Fruit fly (Drosophila melanogaster) whole organism, embryonic: ENCODE measurements around the gene bib.
A peak's percentile ranks its signal among the peaks of the same experiment; 100 is the strongest.

Experiments used
- Aef1 ChIP-seq: fragments of 200-800 bp; sonication (Bioruptor generic); IDR thresholded peaks from 3 replicates; pipeline ENCODE4 v1.3.6; 2022; ENCODE audit warnings: missing biosample characterization, missing genetic modification characterization
- CG10147 ChIP-seq: fragments of 200-800 bp; sonication (Bioruptor generic); optimal IDR thresholded peaks from 2 replicates; lab custom pipeline; 2019; ENCODE audit warnings: missing biosample characterization, mild to moderate bottlenecking, missing genetic modification characterization, moderate library complexity
- CG10267 ChIP-seq: fragments of 200-800 bp; sonication (Bioruptor generic); optimal IDR thresholded peaks from 2 replicates; lab custom pipeline; 2018; ENCODE audit warnings: missing biosample characterization, mild to moderate bottlenecking, missing genetic modification characterization, moderate library complexity
- CG10565 ChIP-seq: fragments of 200-800 bp; sonication (Bioruptor generic); optimal IDR thresholded peaks from 3 replicates; lab custom pipeline; 2016; ENCODE audit warnings: missing biosample characterization, mild to moderate bottlenecking, missing genetic modification characterization
- CG11247 ChIP-seq: fragments of 200-800 bp; sonication (Bioruptor generic); IDR thresholded peaks from 2 replicates; pipeline ENCODE4 v1.3.6; 2022; ENCODE audit warnings: missing biosample characterization, missing genetic modification characterization
- CG12236 ChIP-seq: fragments of 200-800 bp; sonication (Bioruptor generic); optimal IDR thresholded peaks from 2 replicates; lab custom pipeline; 2016; ENCODE audit warnings: missing biosample characterization, missing genetic modification characterization
- CG15073 ChIP-seq: fragments of 200-800 bp; sonication (Bioruptor generic); optimal IDR thresholded peaks from 2 replicates; lab custom pipeline; 2016; ENCODE audit warnings: missing biosample characterization, missing genetic modification characterization
- CG15269 ChIP-seq: fragments of 200-800 bp; sonication (Bioruptor generic); optimal IDR thresholded peaks from 2 replicates; lab custom pipeline; 2018; ENCODE audit warnings: missing biosample characterization, mild to moderate bottlenecking, missing genetic modification characterization, moderate library complexity
- CG1647 ChIP-seq: fragments of 200-800 bp; sonication (Bioruptor generic); optimal IDR thresholded peaks from 3 replicates; lab custom pipeline; 2016; ENCODE audit warnings: missing biosample characterization, missing genetic modification characterization
- CG2129 ChIP-seq: fragments of 200-800 bp; sonication (Bioruptor generic); IDR thresholded peaks from 2 replicates; pipeline ENCODE4 v1.3.6; 2022; ENCODE audit warnings: missing biosample characterization, missing genetic modification characterization; ENCODE audit not compliant: partially characterized antibody
- CG2202 ChIP-seq: fragments of 200-800 bp; sonication (Bioruptor generic); optimal IDR thresholded peaks from 2 replicates; lab custom pipeline; 2018; ENCODE audit warnings: missing biosample characterization, mild to moderate bottlenecking, missing genetic modification characterization
- CG2678 ChIP-seq: fragments of 200-800 bp; sonication (Bioruptor generic); optimal IDR thresholded peaks from 3 replicates; lab custom pipeline; 2019; ENCODE audit warnings: missing biosample characterization, mild to moderate bottlenecking, missing genetic modification characterization, moderate library complexity
- CG32532 ChIP-seq: fragments of 200-800 bp; sonication (Bioruptor generic); IDR thresholded peaks from 2 replicates; pipeline ENCODE4 v1.3.6; 2022; ENCODE audit warnings: missing biosample characterization, missing genetic modification characterization
- CG32772 ChIP-seq: fragments of 200-800 bp; sonication (Bioruptor generic); IDR thresholded peaks from 2 replicates; pipeline ENCODE4 v1.3.6; 2022; ENCODE audit warnings: missing biosample characterization, missing genetic modification characterization
- CG33557 ChIP-seq: fragments of 200-800 bp; sonication (Bioruptor generic); optimal IDR thresholded peaks from 2 replicates; lab custom pipeline; 2019; ENCODE audit warnings: missing biosample characterization, mild to moderate bottlenecking, missing genetic modification characterization, moderate library complexity
- CG34376 ChIP-seq: fragments of 200-800 bp; sonication (Bioruptor generic); optimal IDR thresholded peaks from 2 replicates; lab custom pipeline; 2018; ENCODE audit warnings: missing biosample characterization, mild to moderate bottlenecking, missing genetic modification characterization
- CG3726 ChIP-seq: fragments of 200-800 bp; sonication (Bioruptor generic); IDR thresholded peaks from 3 replicates; pipeline ENCODE4, ENCODE4 v1.3.6; 2022; ENCODE audit warnings: missing biosample characterization, missing genetic modification characterization
- CG6765 ChIP-seq: fragments of 200-800 bp; sonication (Bioruptor generic); optimal IDR thresholded peaks from 3 replicates; lab custom pipeline; 2017; ENCODE audit warnings: missing biosample characterization, mild to moderate bottlenecking, missing genetic modification characterization
- CG7556 ChIP-seq: fragments of 200-800 bp; sonication (Bioruptor generic); optimal IDR thresholded peaks from 2 replicates; lab custom pipeline; 2017; ENCODE audit warnings: missing biosample characterization, mild to moderate bottlenecking, missing genetic modification characterization
- CG9797 ChIP-seq: fragments of 200-800 bp; sonication (Bioruptor generic); optimal IDR thresholded peaks from 3 replicates; lab custom pipeline; 2018; ENCODE audit warnings: missing biosample characterization, mild to moderate bottlenecking, missing genetic modification characterization
- CG9817 ChIP-seq: fragments of 200-800 bp; sonication (Bioruptor generic); optimal IDR thresholded peaks from 2 replicates; lab custom pipeline; 2018; ENCODE audit warnings: missing biosample characterization, mild to moderate bottlenecking, missing genetic modification characterization, moderate library complexity
- D ChIP-seq, 2 experiments: fragments of 200-800 bp in 1 of 2; fragments of >200 bp in 1 of 2; sonication (Bioruptor generic) in 1 of 2; optimal IDR thresholded peaks; 2 replicates in 1 of 2; 3 replicates in 1 of 2; lab custom pipeline; 2017; ENCODE audit warnings: mild to moderate bottlenecking in 1 of 2, missing biosample characterization in 1 of 2, missing genetic modification characterization in 1 of 2, missing genetic modification reagents in 1 of 2
- Dip2 ChIP-seq: fragments of 200-800 bp; sonication (Bioruptor generic); IDR thresholded peaks from 2 replicates; pipeline ENCODE4 v1.3.6; 2022; ENCODE audit warnings: missing biosample characterization, missing genetic modification characterization
- H15 ChIP-seq: fragments of 200-800 bp; sonication (Bioruptor generic); IDR thresholded peaks from 3 replicates; pipeline ENCODE4 v1.3.6; 2022; ENCODE audit warnings: missing biosample characterization, missing genetic modification characterization
- Hand ChIP-seq: fragments of 200-800 bp; sonication (Bioruptor generic); optimal IDR thresholded peaks from 2 replicates; lab custom pipeline; 2017; ENCODE audit warnings: mild to moderate bottlenecking, missing biosample characterization, missing genetic modification reagents, missing genetic modification characterization
- Hey ChIP-seq: fragments of 200-800 bp; sonication (Bioruptor generic); optimal IDR thresholded peaks from 3 replicates; lab custom pipeline; 2018; ENCODE audit warnings: missing biosample characterization, mild to moderate bottlenecking, missing genetic modification characterization
- Med ChIP-seq: fragments of 200-800 bp; sonication (Bioruptor generic); peaks from one replicate; lab custom pipeline; 2016; ENCODE audit warnings: missing biosample characterization, missing genetic modification characterization, mild to moderate bottlenecking, inconsistent platforms, moderate library complexity
- Mrtf ChIP-seq: fragments of 200-800 bp; sonication (Bioruptor generic); IDR thresholded peaks from 3 replicates; pipeline ENCODE4 v1.3.6; 2022; ENCODE audit warnings: missing biosample characterization, missing genetic modification characterization
- NK7.1 ChIP-seq: fragments of 200-800 bp; sonication (Bioruptor generic); optimal IDR thresholded peaks from 3 replicates; lab custom pipeline; 2016; ENCODE audit warnings: missing biosample characterization, missing genetic modification characterization
- Poxn ChIP-seq: fragments of 200-800 bp; sonication (Bioruptor generic); IDR thresholded peaks from 2 replicates; pipeline ENCODE4 v1.3.6; 2022; ENCODE audit warnings: missing biosample characterization, missing genetic modification characterization
- ara ChIP-seq: fragments of 200-800 bp; sonication (Bioruptor generic); IDR thresholded peaks from 2 replicates; pipeline ENCODE4 v1.3.6; 2022; ENCODE audit warnings: missing biosample characterization, missing genetic modification characterization
- ash1 ChIP-seq: fragments of 200-800 bp; sonication (Bioruptor generic); optimal IDR thresholded peaks from 2 replicates; lab custom pipeline; 2018; ENCODE audit warnings: missing biosample characterization, mild to moderate bottlenecking, missing genetic modification characterization
- ci ChIP-seq: fragments of 200-800 bp; sonication (Bioruptor generic); IDR thresholded peaks from 3 replicates; pipeline ENCODE4 v1.3.6; 2022; ENCODE audit warnings: missing biosample characterization, missing genetic modification characterization
- dmrt99B ChIP-seq: fragments of 200-800 bp; sonication (Bioruptor generic); optimal IDR thresholded peaks from 2 replicates; lab custom pipeline; 2018; ENCODE audit warnings: missing biosample characterization, mild to moderate bottlenecking, missing genetic modification characterization, moderate library complexity
- eyg ChIP-seq: fragments of 200-800 bp; sonication (Bioruptor generic); optimal IDR thresholded peaks from 3 replicates; lab custom pipeline; 2016; ENCODE audit warnings: missing biosample characterization, missing genetic modification characterization
- fd3F ChIP-seq: fragments of 200-800 bp; sonication (Bioruptor generic); optimal IDR thresholded peaks from 2 replicates; lab custom pipeline; 2018; ENCODE audit warnings: missing biosample characterization, mild to moderate bottlenecking, missing genetic modification characterization, moderate library complexity
- gsb-n ChIP-seq: fragments of 200-800 bp; sonication (Bioruptor generic); optimal IDR thresholded peaks from 3 replicates; lab custom pipeline; 2018; ENCODE audit warnings: missing biosample characterization, mild to moderate bottlenecking, missing genetic modification characterization
- gt ChIP-seq: fragments of 200-800 bp; sonication (Bioruptor generic); IDR thresholded peaks from 2 replicates; pipeline ENCODE4 v1.3.6; 2022; ENCODE audit warnings: missing biosample characterization, missing genetic modification characterization
- ham ChIP-seq: fragments of 200-800 bp; sonication (Bioruptor generic); IDR thresholded peaks from 2 replicates; pipeline ENCODE4 v1.3.6; 2022; ENCODE audit warnings: missing biosample characterization, missing genetic modification characterization
- her ChIP-seq: fragments of 200-800 bp; sonication (Bioruptor generic); optimal IDR thresholded peaks from 2 replicates; lab custom pipeline; 2016; ENCODE audit warnings: missing biosample characterization, missing genetic modification characterization
- ind ChIP-seq: fragments of 200-800 bp; sonication (Bioruptor generic); optimal IDR thresholded peaks from 3 replicates; lab custom pipeline; 2016; ENCODE audit warnings: missing biosample characterization, missing genetic modification characterization
- onecut ChIP-seq: fragments of 200-800 bp; sonication (Bioruptor generic); IDR thresholded peaks from 2 replicates; pipeline ENCODE4 v1.3.6; 2022; ENCODE audit warnings: missing biosample characterization, missing genetic modification characterization
- sima ChIP-seq: fragments of 200-800 bp; sonication (Bioruptor generic); optimal IDR thresholded peaks from 2 replicates; lab custom pipeline; 2016; ENCODE audit warnings: missing biosample characterization, missing genetic modification characterization
- so ChIP-seq: fragments of 200-800 bp; sonication (Bioruptor generic); IDR thresholded peaks from 3 replicates; pipeline ENCODE4 v1.3.6; 2022; ENCODE audit warnings: missing biosample characterization, missing genetic modification characterization
- stc ChIP-seq: fragments of 200-800 bp; sonication (Bioruptor generic); IDR thresholded peaks from 2 replicates; pipeline ENCODE4 v1.3.6; 2022; ENCODE audit warnings: missing biosample characterization, missing genetic modification characterization
- tap ChIP-seq: fragments of 200-800 bp; optimal IDR thresholded peaks from 3 replicates; lab custom pipeline; 2019; ENCODE audit warnings: missing biosample characterization, mild to moderate bottlenecking, missing genetic modification characterization, moderate library complexity
- tin ChIP-seq: fragments of 200-800 bp; sonication (Bioruptor generic); optimal IDR thresholded peaks from 3 replicates; lab custom pipeline; 2016; ENCODE audit warnings: missing biosample characterization, missing genetic modification characterization
- twi ChIP-seq: fragments of 200-800 bp; optimal IDR thresholded peaks from 2 replicates; lab custom pipeline; 2019; ENCODE audit warnings: missing biosample characterization, mild to moderate bottlenecking, missing genetic modification characterization, moderate library complexity
- wdn ChIP-seq: fragments of 200-800 bp; sonication (Bioruptor generic); IDR thresholded peaks from 2 replicates; pipeline ENCODE4 v1.3.6; 2022; ENCODE audit warnings: missing biosample characterization, missing genetic modification characterization
- zfh1 ChIP-seq: fragments of 200-800 bp; sonication (Bioruptor generic); IDR thresholded peaks from 3 replicates; pipeline ENCODE4 v1.3.6; 2022; ENCODE audit warnings: missing biosample characterization, missing genetic modification characterization

Gene bib

DNA sequence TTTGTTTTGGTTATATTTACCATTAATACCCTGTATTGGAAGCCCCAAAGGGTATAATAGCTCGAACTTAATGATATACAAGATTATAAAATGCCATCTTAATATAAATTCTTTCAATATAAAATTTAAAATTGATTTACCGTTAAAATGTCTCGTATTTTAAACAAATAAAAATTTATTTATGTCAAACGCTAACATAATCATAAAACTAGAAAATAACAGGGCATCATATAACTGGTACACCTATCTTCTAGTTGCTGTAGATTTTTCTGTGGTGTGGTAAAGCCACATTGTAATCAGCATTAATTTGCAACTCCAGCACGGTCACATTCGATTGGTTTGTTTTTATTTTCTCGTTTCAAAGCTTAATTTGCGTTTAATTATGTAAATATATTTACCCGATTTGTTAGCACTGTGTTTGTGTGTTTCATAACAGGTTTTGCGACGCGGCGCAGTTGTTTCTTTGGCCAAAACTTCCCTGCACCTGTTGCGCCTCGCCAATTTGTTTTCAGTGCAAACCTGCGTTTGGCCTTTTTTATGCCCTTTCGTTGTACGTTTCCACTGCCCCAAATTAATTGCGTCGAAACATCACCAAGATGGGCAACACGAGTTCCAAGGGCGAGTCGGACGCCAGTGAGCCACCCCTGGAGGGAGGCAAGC is 27.3 kb upstream of the bib start, which contains the start of the genes CG4658 and CG5846 (continued):
- TF ChIP-seq Aef1 (GFP tag; lab: Robert Waterston, UW) (peak; percentile 93), fd3F (GFP tag; lab: Kevin White, UChicago) (peak; percentile 92), Mrtf (GFP tag; lab: Robert Waterston, UW) (peak; percentile 87), tin (GFP tag; lab: Kevin White, UChicago) (peak; percentile 92), onecut (GFP tag; lab: Robert Waterston, UW) (peak; percentile 66), CG3726 (peak; percentile 94), Hey (tag; lab: Kevin White, UChicago) (no peak), Poxn (GFP tag; lab: Robert Waterston, UW) (peak; percentile 62), twi (tag; lab: Kevin White, UChicago) (peak; percentile 82), Hand (GFP tag; lab: Kevin White, UChicago) (peak; percentile 79), CG32532 (GFP tag; lab: Robert Waterston, UW) (peak; percentile 95), wdn (GFP tag; lab: Robert Waterston, UW) (peak; percentile 87), ash1 (GFP tag; lab: Kevin White, UChicago) (no peak), ham (GFP tag; lab: Robert Waterston, UW) (peak; percentile 50; the same call in 1 of the 2 replicates), CG15269 (tag; lab: Kevin White, UChicago) (peak; percentile 93), zfh1 (peak; percentile 96), Dip2 (GFP tag; lab: Robert Waterston, UW) (peak; percentile 50), H15 (GFP tag; lab: Robert Waterston, UW) (peak; percentile 94), CG10147 (GFP tag; lab: Kevin White, UChicago) (peak; percentile 89), Med (peak; percentile 88), CG34376 (GFP tag; lab: Kevin White, UChicago) (peak; percentile 70), CG2202 (peak; percentile 91), CG9817 (tag; lab: Kevin White, UChicago) (peak; percentile 88), CG10267 (tag; lab: Kevin White, UChicago) (peak; percentile 93), gsb-n (tag; lab: Kevin White, UChicago) (peak; percentile 97), D (optimal IDR thresholded peaks at IDR 0.05; lab: Kevin White, UChicago) (no peak), D (GFP tag; optimal IDR thresholded peaks at IDR 0.05; lab: Kevin White, UChicago) (peak; percentile 84), NK7.1 (GFP tag; lab: Kevin White, UChicago) (peak; percentile 39), CG32772 (peak; percentile 97), CG33557 (GFP tag; lab: Kevin White, UChicago) (peak; percentile 83), CG10565 (GFP tag; lab: Kevin White, UChicago) (peak; percentile 52), gt (GFP tag; lab: Robert Waterston, UW) (peak; percentile 69), CG2129 (GFP tag; lab: Robert Waterston, UW) (no peak), stc (GFP tag; lab: Robert Waterston, UW) (peak; percentile 98), ci (GFP tag; lab: Robert Waterston, UW) (peak; percentile 92), tap (tag; lab: Kevin White, UChicago) (peak; percentile 92), CG1647 (GFP tag; lab: Kevin White, UChicago) (peak; percentile 71), eyg (no peak), CG2678 (tag; lab: Kevin White, UChicago) (peak; percentile 96), ara (GFP tag; lab: Robert Waterston, UW) (peak; percentile 95), CG15073 (peak; percentile 77), dmrt99B (tag; lab: Kevin White, UChicago) (peak; percentile 94), CG11247 (peak; percentile 88), CG9797 (GFP tag; lab: Kevin White, UChicago) (peak; percentile 77), ind (GFP tag; lab: Kevin White, UChicago) (peak; percentile 95), CG12236 (GFP tag; lab: Kevin White, UChicago) (peak; percentile 91), sima (GFP tag; lab: Kevin White, UChicago) (no peak), CG6765 (GFP tag; lab: Kevin White, UChicago) (peak; percentile 63), her (GFP tag; lab: Kevin White, UChicago) (peak; percentile 43), so (GFP tag; lab: Robert Waterston, UW) (peak; percentile 93; the same call in 2 of the 3 replicates), CG7556 (GFP tag; lab: Kevin White, UChicago) (peak; percentile 92)
